Fruit fly (Drosophila melanogaster) whole organism, embryonic: ENCODE data around the gene CG42449.

Source experiments
- Aef1 ChIP-seq: fragments of 200-800 bp; sonication (Bioruptor generic); IDR thresholded peaks from 3 replicates; pipeline ENCODE4 v1.3.6; 2022; ENCODE audit warnings: missing biosample characterization, missing genetic modification characterization
- Awh ChIP-seq: fragments of 200-800 bp; sonication (Bioruptor generic); IDR thresholded peaks from 2 replicates; pipeline ENCODE4, ENCODE4 v1.3.6; 2022; ENCODE audit warnings: missing biosample characterization, missing genetic modification characterization
- Bteb2 ChIP-seq: fragments of 200-800 bp; sonication (Bioruptor generic); optimal IDR thresholded peaks from 2 replicates; lab custom pipeline; 2016; ENCODE audit warnings: missing biosample characterization, missing genetic modification characterization
- CG10274 ChIP-seq: fragments of 200-800 bp; sonication (Bioruptor generic); optimal IDR thresholded peaks from 3 replicates; lab custom pipeline; 2017; ENCODE audit warnings: missing biosample characterization, mild to moderate bottlenecking, missing genetic modification characterization
- CG10366 ChIP-seq: fragments of 200-800 bp; sonication (Bioruptor generic); IDR thresholded peaks from 2 replicates; pipeline ENCODE4 v1.3.6; 2022; ENCODE audit warnings: missing biosample characterization, missing genetic modification characterization
- CG11247 ChIP-seq: fragments of 200-800 bp; sonication (Bioruptor generic); IDR thresholded peaks from 2 replicates; pipeline ENCODE4 v1.3.6; 2022; ENCODE audit warnings: missing biosample characterization, missing genetic modification characterization
- CG11696 ChIP-seq: fragments of 200-800 bp; sonication (Bioruptor generic); IDR thresholded peaks from 2 replicates; pipeline ENCODE4 v1.3.6; 2022; ENCODE audit warnings: missing biosample characterization, missing genetic modification characterization
- CG12942 ChIP-seq: fragments of 200-800 bp; sonication (Bioruptor generic); optimal IDR thresholded peaks from 3 replicates; lab custom pipeline; 2016; ENCODE audit warnings: missing biosample characterization, missing genetic modification characterization
- CG16779 ChIP-seq: fragments of 200-800 bp; sonication (Bioruptor generic); IDR thresholded peaks from 2 replicates; pipeline ENCODE4 v1.3.6; 2022; ENCODE audit warnings: missing biosample characterization, missing genetic modification characterization
- CG17328 ChIP-seq: fragments of 200-800 bp; sonication (Bioruptor generic); IDR thresholded peaks from 2 replicates; pipeline ENCODE4 v1.3.6; 2022; ENCODE audit warnings: missing biosample characterization, missing genetic modification characterization
- CG17802 ChIP-seq: fragments of 200-800 bp; sonication (Bioruptor generic); optimal IDR thresholded peaks from 2 replicates; lab custom pipeline; 2018; ENCODE audit warnings: missing biosample characterization, mild to moderate bottlenecking, missing genetic modification characterization, moderate library complexity
- CG2199 ChIP-seq: fragments of 200-800 bp; sonication (Bioruptor generic); IDR thresholded peaks from 3 replicates; pipeline ENCODE4 v1.3.6; 2022; ENCODE audit warnings: missing biosample characterization, missing genetic modification characterization
- CG31441 ChIP-seq: fragments of 200-800 bp; sonication (Bioruptor generic); IDR thresholded peaks from 2 replicates; pipeline ENCODE4 v1.3.6; 2022; ENCODE audit warnings: missing biosample characterization, missing genetic modification characterization
- CG3847 ChIP-seq: fragments of 200-800 bp; sonication (Bioruptor generic); IDR thresholded peaks from 2 replicates; pipeline ENCODE4 v1.3.6; 2022; ENCODE audit warnings: missing biosample characterization, missing genetic modification characterization
- CG3995 ChIP-seq: fragments of 200-800 bp; sonication (Bioruptor generic); optimal IDR thresholded peaks from 3 replicates; lab custom pipeline; 2016; ENCODE audit warnings: missing biosample characterization, missing genetic modification characterization
- CG6175 ChIP-seq: fragments of 200-800 bp; sonication (Bioruptor generic); IDR thresholded peaks from 3 replicates; pipeline ENCODE4 v1.3.6; 2022; ENCODE audit warnings: missing biosample characterization, missing genetic modification characterization
- CG6254 ChIP-seq: fragments of 200-800 bp; sonication (Bioruptor generic); optimal IDR thresholded peaks from 3 replicates; lab custom pipeline; 2017; ENCODE audit warnings: mild to moderate bottlenecking, missing biosample characterization, missing genetic modification reagents, missing genetic modification characterization
- CG8089 ChIP-seq: fragments of 200-800 bp; sonication (Bioruptor generic); optimal IDR thresholded peaks from 3 replicates; lab custom pipeline; 2016; ENCODE audit warnings: missing biosample characterization, missing genetic modification characterization
- CG8359 ChIP-seq: fragments of 200-800 bp; sonication (Bioruptor generic); optimal IDR thresholded peaks from 2 replicates; lab custom pipeline; 2017; ENCODE audit warnings: missing biosample characterization, mild to moderate bottlenecking, missing genetic modification characterization, borderline replicate concordance
- CG8765 ChIP-seq: fragments of 200-800 bp; sonication (Bioruptor generic); IDR thresholded peaks from 2 replicates; pipeline ENCODE4 v1.3.6; 2022; ENCODE audit warnings: missing biosample characterization, missing genetic modification characterization
- Dek ChIP-seq: fragments of 200-800 bp; sonication (Bioruptor generic); optimal IDR thresholded peaks from 3 replicates; lab custom pipeline; 2019; ENCODE audit warnings: missing biosample characterization, mild to moderate bottlenecking, missing genetic modification characterization, moderate library complexity
- Dfd ChIP-seq, 2 experiments: fragments of >200 bp; optimal IDR thresholded peaks; 2 replicates each; lab custom pipeline; 2017; ENCODE audit warnings: missing biosample characterization in 2 of 2, missing genetic modification characterization in 2 of 2
- Doc3 ChIP-seq: fragments of 200-800 bp; sonication (Bioruptor generic); IDR thresholded peaks from 3 replicates; pipeline ENCODE4 v1.3.6; 2022; ENCODE audit warnings: missing biosample characterization, missing genetic modification characterization; ENCODE audit not compliant: partially characterized antibody
- Fer1 ChIP-seq: fragments of 200-800 bp; sonication (Bioruptor generic); optimal IDR thresholded peaks from 2 replicates; lab custom pipeline; 2017; ENCODE audit warnings: missing biosample characterization, mild to moderate bottlenecking, missing genetic modification characterization
- Hmr ChIP-seq: fragments of 200-800 bp; sonication (Bioruptor generic); optimal IDR thresholded peaks from 3 replicates; lab custom pipeline; 2017; ENCODE audit warnings: mild to moderate bottlenecking, missing biosample characterization, missing genetic modification reagents, missing genetic modification characterization
- MESR4 ChIP-seq: fragments of 200-800 bp; sonication (Bioruptor generic); optimal IDR thresholded peaks from 2 replicates; lab custom pipeline; 2018; ENCODE audit warnings: missing biosample characterization, mild to moderate bottlenecking, missing genetic modification characterization, moderate library complexity
- Mad ChIP-seq: fragments of 200-800 bp; sonication (Bioruptor generic); optimal IDR thresholded peaks from 2 replicates; lab custom pipeline; 2016; ENCODE audit warnings: missing biosample characterization, missing genetic modification characterization
- Ravus ChIP-seq: fragments of 200-800 bp; sonication (Bioruptor generic); IDR thresholded peaks from 2 replicates; pipeline ENCODE4 v1.3.6; 2022; ENCODE audit warnings: missing biosample characterization, missing genetic modification characterization
- Sin3A ChIP-seq: fragments of >200 bp; optimal IDR thresholded peaks from 2 replicates; lab custom pipeline; 2018
- TFAM ChIP-seq: fragments of 200-800 bp; sonication (Bioruptor generic); optimal IDR thresholded peaks from 2 replicates; lab custom pipeline; 2017; ENCODE audit warnings: missing biosample characterization, missing genetic modification characterization, inconsistent platforms
- ato ChIP-seq: fragments of 200-800 bp; sonication (Bioruptor generic); IDR thresholded peaks from 2 replicates; pipeline ENCODE4 v1.3.6; 2022; ENCODE audit warnings: missing biosample characterization, missing genetic modification characterization; ENCODE audit not compliant: partially characterized antibody
- cato ChIP-seq: fragments of 200-800 bp; sonication (Bioruptor generic); optimal IDR thresholded peaks from 2 replicates; lab custom pipeline; 2016; ENCODE audit warnings: missing biosample characterization, missing genetic modification characterization, borderline replicate concordance
- ems ChIP-seq: fragments of 200-800 bp; sonication (Bioruptor generic); optimal IDR thresholded peaks from 3 replicates; lab custom pipeline; 2016; ENCODE audit warnings: missing biosample characterization, missing genetic modification characterization
- lov ChIP-seq, 2 experiments: fragments of 200-800 bp in 1 of 2; fragments of >200 bp in 1 of 2; sonication (Bioruptor generic) in 1 of 2; IDR thresholded peaks in 1 of 2; optimal IDR thresholded peaks in 1 of 2; 2 replicates in 1 of 2; 3 replicates in 1 of 2; pipeline versions ENCODE4 v1.3.6 to Lab custom; 2017 to 2022; ENCODE audit warnings: missing biosample characterization in 1 of 2, missing genetic modification characterization in 1 of 2
- luna ChIP-seq: fragments of 200-800 bp; sonication (Bioruptor generic); optimal IDR thresholded peaks from 2 replicates; lab custom pipeline; 2016; ENCODE audit warnings: missing biosample characterization, missing genetic modification characterization
- mld ChIP-seq: fragments of 200-800 bp; sonication (Bioruptor generic); IDR thresholded peaks from 3 replicates; pipeline ENCODE4 v1.3.6; 2022; ENCODE audit warnings: missing biosample characterization, missing genetic modification characterization; ENCODE audit not compliant: partially characterized antibody
- nau ChIP-seq: fragments of 200-800 bp; sonication (Bioruptor generic); optimal IDR thresholded peaks from 3 replicates; lab custom pipeline; 2017; ENCODE audit warnings: missing biosample characterization, mild to moderate bottlenecking, missing genetic modification characterization, missing genetic modification reagents
- otp ChIP-seq: fragments of 200-800 bp; sonication (Bioruptor generic); IDR thresholded peaks from 3 replicates; pipeline ENCODE4, ENCODE4 v1.3.6; 2022; ENCODE audit warnings: missing biosample characterization, missing genetic modification characterization
- pnt ChIP-seq: fragments of 200-800 bp; sonication (Bioruptor generic); optimal IDR thresholded peaks from 3 replicates; lab custom pipeline; 2016; ENCODE audit warnings: missing biosample characterization, missing genetic modification characterization
- pzg ChIP-seq: fragments of 200-800 bp; sonication (Bioruptor generic); optimal IDR thresholded peaks from 3 replicates; lab custom pipeline; 2018; ENCODE audit warnings: missing biosample characterization, mild to moderate bottlenecking, missing genetic modification characterization, moderate library complexity
- scrt ChIP-seq: fragments of 200-800 bp; sonication (Bioruptor generic); optimal IDR thresholded peaks from 2 replicates; lab custom pipeline; 2018; ENCODE audit warnings: missing biosample characterization, mild to moderate bottlenecking, missing genetic modification characterization, moderate library complexity
- stwl ChIP-seq: fragments of 200-800 bp; sonication (Bioruptor generic); optimal IDR thresholded peaks from 3 replicates; lab custom pipeline; 2018; ENCODE audit warnings: missing biosample characterization, mild to moderate bottlenecking, missing genetic modification characterization, moderate library complexity
- trem ChIP-seq: fragments of 200-800 bp; optimal IDR thresholded peaks from 3 replicates; lab custom pipeline; 2019; ENCODE audit warnings: missing biosample characterization, mild to moderate bottlenecking, missing genetic modification characterization, moderate library complexity
- unc-4 ChIP-seq: fragments of 200-800 bp; sonication (Bioruptor generic); IDR thresholded peaks from 2 replicates; pipeline ENCODE4 v1.3.6; 2022; ENCODE audit warnings: missing biosample characterization, missing genetic modification characterization; ENCODE audit not compliant: partially characterized antibody
- usp ChIP-seq: fragments of >200 bp; optimal IDR thresholded peaks from 2 replicates; lab custom pipeline; 2017; ENCODE audit warnings: missing biosample characterization, missing genetic modification characterization
- vfl ChIP-seq: fragments of 200-800 bp; sonication (Bioruptor generic); optimal IDR thresholded peaks from 2 replicates; lab custom pipeline; 2016; ENCODE audit warnings: missing biosample characterization, missing genetic modification characterization
- yki ChIP-seq: fragments of >200 bp; optimal IDR thresholded peaks from 3 replicates; lab custom pipeline; 2018
- z ChIP-seq: fragments of 200-800 bp; sonication (Bioruptor generic); IDR thresholded peaks from 3 replicates; pipeline ENCODE4 v1.3.6; 2022; ENCODE audit warnings: missing biosample characterization, missing genetic modification characterization
- zen ChIP-seq: fragments of 200-800 bp; sonication (Bioruptor generic); optimal IDR thresholded peaks from 3 replicates; lab custom pipeline; 2018; ENCODE audit warnings: missing biosample characterization, mild to moderate bottlenecking, missing genetic modification characterization, moderate library complexity
- zen2 ChIP-seq: fragments of 200-800 bp; sonication (Bioruptor generic); IDR thresholded peaks from 3 replicates; pipeline ENCODE4 v1.3.6; 2022; ENCODE audit warnings: missing biosample characterization, missing genetic modification characterization; ENCODE audit not compliant: partially characterized antibody

Gene CG42449

dm6 chrX:5689417-5690215 is 6.6 kb downstream of the CG42449 start, which contains the start of the genes PGAP1 and cv (continued):
- no peak for TF ChIP-seq cato
- peak; percentile 79 for TF ChIP-seq ato (GFP tag; lab: Robert Waterston, UW)
- no peak for TF ChIP-seq pnt
- TF ChIP-seq zen2 (GFP tag; lab: Robert Waterston, UW) = peak; percentile 76
- TF ChIP-seq Dek (tag; lab: Kevin White, UChicago) = peak; percentile 13
- no peak for TF ChIP-seq CG10366 (GFP tag; lab: Robert Waterston, UW)
- no peak for TF ChIP-seq yki (lab: Kevin White, UChicago)
- TF ChIP-seq CG8359 = no peak
- TF ChIP-seq Hmr = no peak
- TF ChIP-seq zen = no peak
- peak; percentile 10 for TF ChIP-seq ems (GFP tag; lab: Kevin White, UChicago)
- peak; percentile 25 for TF ChIP-seq trem
- TF ChIP-seq vfl (GFP tag; lab: Kevin White, UChicago) = no peak
- peak; percentile 65; the same call in 1 of the 2 replicates for TF ChIP-seq CG31441 (GFP tag; lab: Robert Waterston, UW)
- TF ChIP-seq z (GFP tag; lab: Robert Waterston, UW) = no peak
- TF ChIP-seq Fer1 = no peak
- TF ChIP-seq stwl (tag; lab: Kevin White, UChicago) = peak; percentile 23
- TF ChIP-seq CG3847 (GFP tag; lab: Robert Waterston, UW) = 0 out of 2 replicates have a peak, but pooled peaks have one; percentile 30
- TF ChIP-seq Doc3 (GFP tag; lab: Robert Waterston, UW) = peak; percentile 73
- no peak for TF ChIP-seq CG12942 (GFP tag; lab: Kevin White, UChicago)
- TF ChIP-seq Bteb2 (GFP tag; lab: Kevin White, UChicago) = no peak
- no peak for TF ChIP-seq Dfd (GFP tag; optimal IDR thresholded peaks at IDR 0.05; lab: Kevin White, UChicago)
- TF ChIP-seq CG2199 = no peak
- no peak for TF ChIP-seq CG6254
- TF ChIP-seq CG17328 = no peak
- no peak for TF ChIP-seq CG17802 (tag; lab: Kevin White, UChicago)
- TF ChIP-seq Sin3A (lab: Kevin White, UChicago) = no peak
- no peak for TF ChIP-seq Aef1 (GFP tag; lab: Robert Waterston, UW)
- TF ChIP-seq otp (GFP tag; lab: Robert Waterston, UW) = no peak
- TF ChIP-seq Mad = no peak
- TF ChIP-seq luna (GFP tag; lab: Kevin White, UChicago) = no peak
- peak; percentile 95 for TF ChIP-seq CG3995
- no peak for TF ChIP-seq TFAM
- TF ChIP-seq CG8089 = no peak
- TF ChIP-seq usp (GFP tag; lab: Kevin White, UChicago) = no peak
- no peak for TF ChIP-seq CG10274 (GFP tag; lab: Kevin White, UChicago)
- peak; percentile 20 for TF ChIP-seq MESR4 (GFP tag; lab: Kevin White, UChicago)
- TF ChIP-seq unc-4 = peak; percentile 72
- no peak for TF ChIP-seq scrt (GFP tag; lab: Kevin White, UChicago)
- no peak for TF ChIP-seq Awh (GFP tag; lab: Robert Waterston, UW)
- TF ChIP-seq mld (GFP tag; lab: Robert Waterston, UW) = 0 out of 3 replicates have a peak, but pooled peaks have one; percentile 37
- no peak for TF ChIP-seq Ravus (GFP tag; lab: Robert Waterston, UW)
- TF ChIP-seq CG11247 (GFP tag; lab: Robert Waterston, UW) = no peak
- TF ChIP-seq CG6175 (GFP tag; lab: Robert Waterston, UW) = no peak
- TF ChIP-seq pzg (GFP tag; lab: Kevin White, UChicago) = peak; percentile 42
- no peak for TF ChIP-seq CG16779 (GFP tag; lab: Robert Waterston, UW)
- TF ChIP-seq lov (optimal IDR thresholded peaks at IDR 0.05; lab: Kevin White, UChicago) = no peak
- TF ChIP-seq lov (GFP tag; IDR thresholded peaks at IDR 0.05; lab: Robert Waterston, UW) = no peak
- TF ChIP-seq nau (GFP tag; lab: Kevin White, UChicago) = no peak
- no peak for TF ChIP-seq CG11696 (GFP tag; lab: Robert Waterston, UW)
- TF ChIP-seq CG8765 (GFP tag; lab: Robert Waterston, UW) = no peak
